Worm (Caenorhabditis elegans): ENCODE measurements around the gene twk-9.

ce11 chrIV:9737204-9737790, 44.3 kb downstream of the twk-9 start, which contains the start of gene cka-1:
- no peak for TF ChIP-seq ama-1 (optimal IDR thresholded peaks at IDR 0.05)
- no peak for TF ChIP-seq ceh-13 (GFP tag; optimal IDR thresholded peaks at IDR 0.05)
- TF ChIP-seq F13C5.2 (tag; optimal IDR thresholded peaks at IDR 0.05) = no peak
- no peak for TF ChIP-seq B0310.2 (tag; optimal IDR thresholded peaks at IDR 0.05)
- no peak for TF ChIP-seq aly-1 (tag; optimal IDR thresholded peaks at IDR 0.05)

All from whole organism, early embryonic.